Fruit fly (Drosophila melanogaster): ENCODE measurements around the gene a10.
A peak's percentile ranks its signal among the peaks of the same experiment; 100 is the strongest.

a10 gene

dm6 chr3L:17042297-17042921, 18.9 kb upstream of the a10 start, which contains the start of the genes scaf6 and Papst2:
Gene scaf6 (minus strand): TSS chr3L:17042574.
Gene Papst2 (plus strand): TSS chr3L:17042797.
- no peak for TF ChIP-seq EcR (GFP tag; optimal IDR thresholded peaks at IDR 0.05)
- no peak for TF ChIP-seq pan (optimal IDR thresholded peaks at IDR 0.05)
- no peak for TF ChIP-seq CG8478 (optimal IDR thresholded peaks at IDR 0.05)
- TF ChIP-seq psq (optimal IDR thresholded peaks at IDR 0.05), result no peak
- TF ChIP-seq usp (GFP tag; optimal IDR thresholded peaks at IDR 0.05), result no peak
- TF ChIP-seq Dll (optimal IDR thresholded peaks at IDR 0.05), result no peak

- TF ChIP-seq psq (optimal IDR thresholded peaks at IDR 0.05) (no peak), EcR (GFP tag; optimal IDR thresholded peaks at IDR 0.05) (no peak), usp (GFP tag; optimal IDR thresholded peaks at IDR 0.05) (no peak), Dll (optimal IDR thresholded peaks at IDR 0.05) (no peak), CG8478 (optimal IDR thresholded peaks at IDR 0.05) (no peak), pan (optimal IDR thresholded peaks at IDR 0.05) (no peak)
These were observed 12.0 kb upstream of the a10 start, which contains the start of gene beg for dm6 chr3L:17035492-17035891. Gene beg (plus strand): TSS chr3L:17035668.

dm6 chr3L:17033309-17033708, 9.8 kb upstream of the a10 start:
- TF ChIP-seq pan (optimal IDR thresholded peaks at IDR 0.05), result no peak
- no peak for TF ChIP-seq psq (optimal IDR thresholded peaks at IDR 0.05)
- TF ChIP-seq usp (GFP tag; optimal IDR thresholded peaks at IDR 0.05), result no peak

DNA sequence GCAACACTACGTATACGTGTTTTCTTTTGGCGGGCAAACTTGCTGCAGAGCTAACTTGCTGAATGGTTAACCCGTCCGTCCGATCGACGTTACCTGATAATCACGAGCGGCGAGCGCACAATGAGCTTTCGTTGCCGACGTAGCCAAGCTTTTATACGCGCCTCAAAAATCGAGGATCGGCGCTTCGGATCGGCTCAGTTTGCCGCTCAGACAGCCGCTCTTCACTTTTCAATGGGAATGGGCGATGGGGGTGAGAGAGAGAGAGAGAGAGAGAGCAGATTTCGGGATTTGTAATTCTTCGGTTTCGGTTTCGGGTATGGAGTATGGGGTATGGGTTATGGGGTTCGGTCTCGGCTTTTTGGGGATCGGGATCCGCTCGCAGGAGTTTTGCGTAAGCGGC, 8.4 kb upstream of the a10 start, which contains the start of gene Ilp8:
Ilp8 (minus strand) TSS at position 110 of the 400 bp plus-strand sequence.
- TF ChIP-seq psq (optimal IDR thresholded peaks at IDR 0.05), result no peak
- TF ChIP-seq Dll (optimal IDR thresholded peaks at IDR 0.05), result peak; percentile 63

DNA sequence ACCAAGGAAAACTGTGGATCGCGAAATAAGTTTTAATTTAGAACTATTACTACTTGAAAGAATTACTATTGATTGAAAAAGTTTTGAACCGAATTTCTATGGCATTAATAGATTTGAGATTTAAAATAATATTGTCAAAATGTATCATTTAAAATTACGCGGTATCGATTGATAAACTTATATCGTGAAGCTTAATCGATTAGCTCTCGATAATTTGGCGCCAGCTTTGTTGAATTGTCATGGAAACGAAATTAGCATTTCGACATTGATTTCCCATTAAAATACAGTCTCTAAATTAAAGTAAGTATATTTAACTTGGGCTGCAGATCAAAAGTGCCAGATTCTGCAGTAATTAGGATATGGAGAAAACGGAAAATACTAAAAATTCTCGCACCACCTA, 3.8 kb upstream of the a10 start, which contains the start of gene CG7730:
CG7730 (plus strand) TSS at position 206 of the 400 bp plus-strand sequence.
- TF ChIP-seq CG8478 (optimal IDR thresholded peaks at IDR 0.05) (no peak), Dll (optimal IDR thresholded peaks at IDR 0.05) (no peak), pan (optimal IDR thresholded peaks at IDR 0.05) (no peak), usp (GFP tag; optimal IDR thresholded peaks at IDR 0.05) (no peak), EcR (GFP tag; optimal IDR thresholded peaks at IDR 0.05) (no peak), psq (optimal IDR thresholded peaks at IDR 0.05) (no peak)

dm6 chr3L:17024095-17024639, 626 bp upstream of the a10 start, which contains the start of gene Fit2:
Gene Fit2 (plus strand): TSS chr3L:17024328.
- no peak for TF ChIP-seq CG8478 (optimal IDR thresholded peaks at IDR 0.05)
- no peak for TF ChIP-seq EcR (GFP tag; optimal IDR thresholded peaks at IDR 0.05)
- no peak for TF ChIP-seq pan (optimal IDR thresholded peaks at IDR 0.05)
- no peak for TF ChIP-seq usp (GFP tag; optimal IDR thresholded peaks at IDR 0.05)
- no peak for TF ChIP-seq psq (optimal IDR thresholded peaks at IDR 0.05)
- no peak for TF ChIP-seq Dll (optimal IDR thresholded peaks at IDR 0.05)

DNA sequence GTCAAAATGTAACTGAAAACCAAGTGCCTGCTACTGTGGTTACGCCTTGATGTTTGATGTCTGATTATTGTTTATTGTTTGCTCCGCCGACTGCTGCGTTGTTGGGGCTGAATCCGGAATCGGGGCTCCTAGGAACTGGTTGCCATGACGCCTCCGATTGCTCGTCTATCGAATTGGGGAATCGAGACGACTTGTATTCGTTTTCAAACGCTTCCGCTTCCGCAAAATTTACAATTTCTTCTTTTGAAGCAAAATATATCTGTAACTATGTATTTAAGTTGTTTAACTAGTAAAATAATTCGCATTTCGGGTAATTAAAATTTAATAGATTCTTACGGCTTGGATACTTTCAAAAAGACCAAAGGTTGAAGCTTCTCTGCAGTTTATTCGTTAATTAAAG, 785 bp downstream of the a10 start, which contains the start of gene CG6652:
CG6652 (minus strand) TSS at position 101 of the 400 bp plus-strand sequence.
- TF ChIP-seq usp (GFP tag; optimal IDR thresholded peaks at IDR 0.05) (no peak), CG8478 (optimal IDR thresholded peaks at IDR 0.05) (no peak), EcR (GFP tag; optimal IDR thresholded peaks at IDR 0.05) (no peak), Dll (optimal IDR thresholded peaks at IDR 0.05) (no peak), pan (optimal IDR thresholded peaks at IDR 0.05) (no peak), psq (optimal IDR thresholded peaks at IDR 0.05) (no peak)

DNA sequence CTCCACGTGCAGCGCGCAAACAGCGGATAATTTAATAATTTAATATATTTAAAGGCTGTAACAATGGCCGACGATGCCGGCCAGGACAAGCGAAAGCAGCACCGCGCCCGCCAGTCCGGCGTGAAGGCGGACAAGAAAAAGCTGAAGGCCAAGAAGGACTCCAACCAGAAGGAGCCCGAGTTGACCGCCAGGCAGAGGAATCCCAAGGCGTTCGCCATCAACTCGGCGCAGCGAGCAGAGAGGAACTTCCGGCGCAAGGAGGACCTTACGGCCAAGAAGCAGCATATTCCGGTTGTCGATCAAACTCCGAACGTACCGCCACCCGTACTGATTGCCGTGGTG, 7.0 kb downstream of the a10 start:
- peak; percentile 24 for TF ChIP-seq Dll (optimal IDR thresholded peaks at IDR 0.05)
- no peak for TF ChIP-seq EcR (GFP tag; optimal IDR thresholded peaks at IDR 0.05)
- no peak for TF ChIP-seq usp (GFP tag; optimal IDR thresholded peaks at IDR 0.05)
- no peak for TF ChIP-seq CG8478 (optimal IDR thresholded peaks at IDR 0.05)
- TF ChIP-seq psq (optimal IDR thresholded peaks at IDR 0.05), result no peak

DNA sequence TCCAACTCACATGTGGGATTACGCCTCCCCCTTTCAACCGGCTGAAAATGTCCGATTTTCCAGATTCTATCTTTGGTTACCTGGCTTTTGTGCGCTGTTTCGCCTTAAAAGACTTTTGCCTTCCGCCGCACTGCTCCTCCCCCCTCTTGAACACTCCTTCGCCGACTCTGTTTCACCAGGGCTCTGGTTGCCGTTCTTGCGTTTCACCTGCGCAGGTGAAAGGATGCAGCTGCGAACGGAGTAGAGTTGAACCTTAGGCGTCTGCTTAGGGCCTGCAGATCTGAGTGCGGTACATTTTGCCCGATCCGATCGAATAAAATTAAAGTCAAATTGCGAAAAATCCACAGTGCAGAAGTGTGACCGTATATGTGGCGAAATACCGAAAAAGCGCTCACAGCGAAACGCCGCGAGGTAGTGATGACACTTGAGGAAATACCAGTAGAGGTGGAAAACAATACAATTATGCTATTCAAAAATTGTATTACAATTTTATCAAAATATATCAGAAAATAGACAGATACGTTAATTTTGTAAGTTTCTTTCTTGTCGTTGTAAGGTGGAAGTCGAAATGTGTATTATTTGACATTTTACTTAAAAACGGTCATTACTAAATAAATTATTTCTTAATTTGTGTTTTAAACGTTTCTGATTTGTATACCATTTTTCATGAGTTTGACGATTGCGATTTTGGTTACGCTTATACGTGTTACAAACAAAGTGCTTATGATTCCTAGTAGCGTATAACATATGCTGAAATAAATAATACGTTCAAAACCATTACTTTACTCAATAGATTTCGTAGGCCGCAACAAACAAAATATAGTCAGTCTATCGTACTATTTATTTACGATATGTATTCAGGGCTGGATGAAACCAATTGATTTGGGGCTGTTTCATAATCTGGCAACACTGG, 7.6 kb downstream of the a10 start, which contains the start of the genes CG6664 and CG7728:
CG6664 (minus strand) TSS at position 518 of the 913 bp plus-strand sequence.
CG7728 (plus strand) TSS at position 874 of the 913 bp plus-strand sequence.
- TF ChIP-seq psq (optimal IDR thresholded peaks at IDR 0.05), result no peak
- no peak for TF ChIP-seq CG8478 (optimal IDR thresholded peaks at IDR 0.05)
- no peak for TF ChIP-seq usp (GFP tag; optimal IDR thresholded peaks at IDR 0.05)
- no peak for TF ChIP-seq pan (optimal IDR thresholded peaks at IDR 0.05)
- TF ChIP-seq Dll (optimal IDR thresholded peaks at IDR 0.05), result no peak
- no peak for TF ChIP-seq EcR (GFP tag; optimal IDR thresholded peaks at IDR 0.05)

DNA sequence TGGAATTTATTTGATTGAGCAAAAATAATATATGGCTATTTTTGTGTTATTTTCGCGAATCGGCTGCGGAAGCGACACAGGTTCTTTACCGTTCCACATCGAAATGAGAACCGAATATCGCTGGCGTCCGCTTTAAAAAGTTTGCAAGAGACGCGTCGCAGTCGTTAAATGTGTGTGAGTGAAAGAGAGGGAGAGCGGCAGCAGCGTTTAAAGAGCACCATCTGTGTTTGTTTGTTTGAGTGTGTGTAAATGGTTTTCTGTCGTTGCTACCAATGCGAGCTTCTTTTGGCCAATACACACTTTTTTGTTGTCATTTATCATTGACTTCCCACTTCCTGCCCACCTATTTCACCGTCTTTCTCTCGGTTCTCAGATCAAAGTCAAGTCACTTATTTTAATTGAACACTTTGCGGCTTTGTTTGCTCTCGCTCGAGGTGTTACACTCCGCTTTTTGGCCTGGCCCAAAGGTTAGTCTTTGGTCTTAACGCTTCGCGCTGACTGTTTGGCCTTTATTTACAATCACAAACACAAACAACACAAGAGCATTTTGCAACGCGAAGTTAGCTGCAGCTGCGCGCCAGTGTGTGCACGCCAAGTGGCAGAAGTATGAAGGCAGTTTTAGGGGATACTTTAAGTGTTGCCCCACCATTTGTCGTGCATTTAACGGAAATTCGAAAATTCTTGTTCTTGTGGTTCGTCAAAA, 11.4 kb downstream of the a10 start, which contains the start of gene CG3764:
CG3764 (minus strand) TSS at position 549 of the 703 bp plus-strand sequence.
- no peak for TF ChIP-seq EcR (GFP tag; optimal IDR thresholded peaks at IDR 0.05)
- TF ChIP-seq Dll (optimal IDR thresholded peaks at IDR 0.05), result peak; percentile 74

dm6 chr3L:17011351-17012016, 12.1 kb downstream of the a10 start:
- TF ChIP-seq psq (optimal IDR thresholded peaks at IDR 0.05) (no peak), usp (GFP tag; optimal IDR thresholded peaks at IDR 0.05) (no peak), Dll (optimal IDR thresholded peaks at IDR 0.05) (no peak), CG8478 (optimal IDR thresholded peaks at IDR 0.05) (peak; percentile 43)

Data from whole organism.